Fruit fly (Drosophila melanogaster) whole organism, wandering third instar larva: Measurements from ENCODE around the gene TfIIEbeta.

Experiments
- Abd-B ChIP-seq: fragments of >200 bp; optimal IDR thresholded peaks from 2 replicates; lab custom pipeline; 2017; ENCODE audit warnings: missing biosample characterization, missing genetic modification characterization
- CG32264 ChIP-seq: fragments of 200-800 bp; sonication (Bioruptor generic); optimal IDR thresholded peaks from 2 replicates; lab custom pipeline; 2016; ENCODE audit warnings: missing biosample characterization, missing genetic modification characterization
- CG9705 ChIP-seq: fragments of 200-800 bp; sonication (Bioruptor generic); optimal IDR thresholded peaks from 2 replicates; lab custom pipeline; 2018; ENCODE audit warnings: missing biosample characterization, mild to moderate bottlenecking, missing genetic modification characterization
- CrebA ChIP-seq: fragments of 200-800 bp; sonication (Bioruptor generic); optimal IDR thresholded peaks from 2 replicates; lab custom pipeline; 2016; ENCODE audit warnings: missing biosample characterization, mild to moderate bottlenecking, missing genetic modification characterization, borderline replicate concordance
- Dfd ChIP-seq: fragments of >200 bp; optimal IDR thresholded peaks from 2 replicates; lab custom pipeline; 2017; ENCODE audit warnings: missing biosample characterization, missing genetic modification characterization
- Dif ChIP-seq: fragments of 200-275, 200-300 bp; sonication (Bioruptor generic); optimal IDR thresholded peaks from 2 replicates; lab custom pipeline; 2018; ENCODE audit warnings: missing biosample characterization, missing genetic modification characterization; ENCODE audit not compliant: partially characterized antibody
- GATAd ChIP-seq: sonication (Bioruptor generic); optimal IDR thresholded peaks from 2 replicates; lab custom pipeline; 2016; ENCODE audit warnings: missing biosample characterization, missing genetic modification characterization
- HLH106 ChIP-seq: fragments of 200-800 bp; optimal IDR thresholded peaks from 3 replicates; lab custom pipeline; 2019; ENCODE audit warnings: missing biosample characterization, mild to moderate bottlenecking, missing genetic modification characterization, moderate library complexity
- Hnf4 ChIP-seq: fragments of 200-800 bp; sonication (Bioruptor generic); optimal IDR thresholded peaks from 2 replicates; lab custom pipeline; 2016; ENCODE audit warnings: missing biosample characterization, mild to moderate bottlenecking, missing genetic modification characterization
- Hr78 ChIP-seq: fragments of >200 bp; optimal IDR thresholded peaks from 2 replicates; lab custom pipeline; 2017; ENCODE audit warnings: missing biosample characterization, missing genetic modification characterization
- Hr83 ChIP-seq: fragments of 200-300 bp; sonication (Bioruptor generic); optimal IDR thresholded peaks from 2 replicates; lab custom pipeline; 2016; ENCODE audit warnings: missing biosample characterization, mild to moderate bottlenecking, missing genetic modification characterization, moderate library complexity; ENCODE audit not compliant: poor library complexity, severe bottlenecking
- Jra ChIP-seq: sonication (Bioruptor generic); optimal IDR thresholded peaks from 2 replicates; lab custom pipeline; 2016; ENCODE audit warnings: missing biosample characterization, missing genetic modification characterization
- Mio ChIP-seq: sonication (Bioruptor generic); optimal IDR thresholded peaks from 2 replicates; lab custom pipeline; 2016; ENCODE audit warnings: missing biosample characterization, missing genetic modification characterization
- Myc ChIP-seq: fragments of >200 bp; optimal IDR thresholded peaks from 2 replicates; lab custom pipeline; 2017
- N ChIP-seq: fragments of >200 bp; optimal IDR thresholded peaks from 2 replicates; lab custom pipeline; 2018; ENCODE audit warnings: missing biosample characterization, missing external identifiers, missing genetic modification characterization
- OdsH ChIP-seq: fragments of 200-800 bp; sonication (Bioruptor generic); optimal IDR thresholded peaks from 2 replicates; lab custom pipeline; 2016; ENCODE audit warnings: missing biosample characterization, mild to moderate bottlenecking, missing genetic modification characterization
- Rel ChIP-seq, 2 experiments: fragments of 200-800 bp; sonication (Bioruptor generic) in 1 of 2; optimal IDR thresholded peaks; 2 replicates in 1 of 2; 3 replicates in 1 of 2; lab custom pipeline; 2016 to 2019; ENCODE audit warnings: mild to moderate bottlenecking in 2 of 2, missing biosample characterization in 2 of 2, missing genetic modification characterization in 2 of 2, moderate library complexity in 1 of 2
- Sp1 ChIP-seq: fragments of 200-800 bp; sonication (Bioruptor generic); optimal IDR thresholded peaks from 3 replicates; lab custom pipeline; 2019; ENCODE audit warnings: missing biosample characterization, mild to moderate bottlenecking, missing genetic modification characterization, moderate library complexity
- Vsx2 ChIP-seq: fragments of 200-300, 225-300 bp; sonication (Bioruptor generic); optimal IDR thresholded peaks from 2 replicates; lab custom pipeline; 2018; ENCODE audit warnings: missing biosample characterization, missing genetic modification characterization; ENCODE audit not compliant: partially characterized antibody
- br ChIP-seq: fragments of 200-800 bp; sonication (Bioruptor generic); optimal IDR thresholded peaks from 2 replicates; lab custom pipeline; 2016; ENCODE audit warnings: missing biosample characterization, missing genetic modification characterization
- brk ChIP-seq: fragments of 200-800 bp; sonication (Bioruptor generic); optimal IDR thresholded peaks from 2 replicates; lab custom pipeline; 2016; ENCODE audit warnings: missing biosample characterization, mild to moderate bottlenecking, missing genetic modification characterization
- dl ChIP-seq, 2 experiments: fragments of 175-275, 200-275 bp in 1 of 2; fragments of 200-275 bp in 1 of 2; sonication (Bioruptor generic); optimal IDR thresholded peaks; lab custom pipeline; 2018; ENCODE audit warnings: mild to moderate bottlenecking in 2 of 2, missing biosample characterization in 2 of 2, missing genetic modification characterization in 2 of 2, moderate library complexity in 2 of 2; ENCODE audit not compliant: partially characterized antibody in 2 of 2, insufficient read depth in 1 of 2
- dmrt93B ChIP-seq: fragments of 200-800 bp; sonication (Bioruptor generic); optimal IDR thresholded peaks from 2 replicates; lab custom pipeline; 2018; ENCODE audit warnings: missing biosample characterization, mild to moderate bottlenecking, missing genetic modification characterization
- dsf ChIP-seq: sonication (Bioruptor generic); optimal IDR thresholded peaks from 2 replicates; lab custom pipeline; 2016; ENCODE audit warnings: missing biosample characterization, missing genetic modification characterization, borderline replicate concordance
- ey ChIP-seq: fragments of 200-800 bp; sonication (Bioruptor generic); optimal IDR thresholded peaks from 2 replicates; lab custom pipeline; 2016; ENCODE audit warnings: missing biosample characterization, missing genetic modification characterization
- foxo ChIP-seq, 2 experiments: fragments of 200-800 bp; sonication (Bioruptor generic); optimal IDR thresholded peaks; 2 replicates in 1 of 2; 3 replicates in 1 of 2; lab custom pipeline; 2016 to 2017; ENCODE audit warnings: missing biosample characterization in 2 of 2, missing genetic modification characterization in 2 of 2
- fru ChIP-seq: fragments of 200-800 bp; sonication (Bioruptor generic); optimal IDR thresholded peaks from 3 replicates; lab custom pipeline; 2016; ENCODE audit warnings: missing biosample characterization, mild to moderate bottlenecking, missing genetic modification characterization
- h ChIP-seq: fragments of 200-800 bp; sonication (Bioruptor generic); optimal IDR thresholded peaks from 3 replicates; lab custom pipeline; 2016; ENCODE audit warnings: missing biosample characterization, mild to moderate bottlenecking, missing genetic modification characterization
- jim ChIP-seq: fragments of 175-275, 200-325 bp; sonication (Bioruptor generic); optimal IDR thresholded peaks from 2 replicates; lab custom pipeline; 2016; ENCODE audit warnings: missing biosample characterization, mild to moderate bottlenecking, missing genetic modification characterization
- lola ChIP-seq: fragments of >200 bp; optimal IDR thresholded peaks from 2 replicates; lab custom pipeline; 2017; ENCODE audit warnings: missing biosample characterization, missing genetic modification characterization
- pan ChIP-seq: fragments of >200 bp; optimal IDR thresholded peaks from 2 replicates; lab custom pipeline; 2017
- psq ChIP-seq: fragments of 200-800 bp; sonication (Bioruptor generic); optimal IDR thresholded peaks from 3 replicates; lab custom pipeline; 2017; ENCODE audit warnings: missing biosample characterization, mild to moderate bottlenecking, missing genetic modification characterization, moderate library complexity
- rgr ChIP-seq: fragments of 200-800 bp; sonication (Bioruptor generic); optimal IDR thresholded peaks from 3 replicates; lab custom pipeline; 2016; ENCODE audit warnings: missing biosample characterization, mild to moderate bottlenecking, missing genetic modification characterization
- sage ChIP-seq: fragments of 200-800 bp; sonication (Bioruptor generic); optimal IDR thresholded peaks from 2 replicates; lab custom pipeline; 2016; ENCODE audit warnings: missing biosample characterization, mild to moderate bottlenecking, missing genetic modification characterization
- sv ChIP-seq: fragments of 200-800 bp; sonication (Bioruptor generic); optimal IDR thresholded peaks from 3 replicates; lab custom pipeline; 2016; ENCODE audit warnings: missing biosample characterization, missing genetic modification characterization
- tai ChIP-seq: sonication (Bioruptor generic); optimal IDR thresholded peaks from 2 replicates; lab custom pipeline; 2016; ENCODE audit warnings: missing biosample characterization, missing genetic modification characterization
- usp ChIP-seq: fragments of >200 bp; optimal IDR thresholded peaks from 2 replicates; lab custom pipeline; 2017; ENCODE audit warnings: missing biosample characterization, missing genetic modification characterization
- woc ChIP-seq: sonication (Bioruptor generic); optimal IDR thresholded peaks from 2 replicates; lab custom pipeline; 2016; ENCODE audit warnings: missing biosample characterization, mild to moderate bottlenecking, missing genetic modification characterization

The TfIIEbeta gene

dm6 chr3L:4262384-4262783 lies 24.5 kb upstream of the TfIIEbeta start, which contains the start of the genes CG11586 and VhaM9.7-a:
Gene CG11586 (minus strand): TSS chr3L:4262470.
Gene VhaM9.7-a (plus strand): TSS chr3L:4262705.
- no peak for TF ChIP-seq Mio (GFP tag; lab: Kevin White, UChicago)
- no peak for TF ChIP-seq GATAd (GFP tag; lab: Kevin White, UChicago)
- TF ChIP-seq sv (GFP tag; lab: Kevin White, UChicago), result no peak
- no peak for TF ChIP-seq Hr83 (GFP tag; lab: Kevin White, UChicago)
- TF ChIP-seq jim (GFP tag; lab: Kevin White, UChicago), result no peak
- TF ChIP-seq ey (GFP tag; lab: Kevin White, UChicago), result no peak
- TF ChIP-seq CrebA (GFP tag; lab: Kevin White, UChicago), result no peak
- no peak for TF ChIP-seq fru (GFP tag; lab: Kevin White, UChicago)
- no peak for TF ChIP-seq usp (GFP tag; lab: Kevin White, UChicago)
- no peak for TF ChIP-seq CG32264
- no peak for TF ChIP-seq Myc (lab: Kevin White, UChicago)
- TF ChIP-seq N, result no peak
- peak; percentile 9 for TF ChIP-seq h (GFP tag; lab: Kevin White, UChicago)
- no peak for TF ChIP-seq Dif (GFP tag; lab: Kevin White, UChicago)
- TF ChIP-seq br (GFP tag; lab: Kevin White, UChicago), result no peak
- no peak for TF ChIP-seq lola
- TF ChIP-seq rgr (GFP tag; lab: Kevin White, UChicago), result peak; percentile 18
- no peak for TF ChIP-seq Vsx2
- TF ChIP-seq Rel (GFP tag; optimal IDR thresholded peaks at IDR 0.05; lab: Kevin White, UChicago), result no peak
- no peak for TF ChIP-seq Rel (tag; optimal IDR thresholded peaks at IDR 0.05; lab: Kevin White, UChicago)
- peak; percentile 4 for TF ChIP-seq psq (GFP tag; lab: Kevin White, UChicago)
- no peak for TF ChIP-seq woc (GFP tag; lab: Kevin White, UChicago)
- peak in 1 of 2 experiments; percentile 21 for TF ChIP-seq foxo (GFP tag; optimal IDR thresholded peaks at IDR 0.05; lab: Kevin White, UChicago)
- TF ChIP-seq HLH106 (tag; lab: Kevin White, UChicago), result no peak
- peak; percentile 1 for TF ChIP-seq OdsH (GFP tag; lab: Kevin White, UChicago)
- no peak for TF ChIP-seq sage (GFP tag; lab: Kevin White, UChicago)
- TF ChIP-seq pan (lab: Kevin White, UChicago), result no peak
- TF ChIP-seq tai (GFP tag; lab: Kevin White, UChicago), result no peak
- TF ChIP-seq brk (GFP tag; lab: Kevin White, UChicago), result no peak
- TF ChIP-seq Hr78 (GFP tag; lab: Kevin White, UChicago), result no peak
- TF ChIP-seq CG9705 (GFP tag; lab: Kevin White, UChicago), result no peak
- no peak for TF ChIP-seq Sp1 (GFP tag; lab: Kevin White, UChicago)
- no peak for TF ChIP-seq dmrt93B (GFP tag; lab: Kevin White, UChicago)
- TF ChIP-seq Jra, result peak; percentile 4
- TF ChIP-seq dsf (GFP tag; lab: Kevin White, UChicago), result no peak
- TF ChIP-seq Abd-B (GFP tag; lab: Kevin White, UChicago), result no peak
- no peak for TF ChIP-seq Hnf4 (GFP tag; lab: Kevin White, UChicago)
- TF ChIP-seq Dfd (GFP tag; lab: Kevin White, UChicago), result no peak
- TF ChIP-seq dl (GFP tag; optimal IDR thresholded peaks at IDR 0.05; lab: Kevin White, UChicago; ENCODE audit: insufficient read depth in 1 of 2, partially characterized antibody in 2 of 2), result no peak

dm6 chr3L:4263502-4263901 lies 23.3 kb upstream of the TfIIEbeta start, which contains the start of gene CG1273:
Gene CG1273 (plus strand): TSS chr3L:4263719.
- no peak for TF ChIP-seq Vsx2
- TF ChIP-seq foxo (GFP tag; optimal IDR thresholded peaks at IDR 0.05; lab: Kevin White, UChicago), result no peak
- no peak for TF ChIP-seq Dfd (GFP tag; lab: Kevin White, UChicago)
- no peak for TF ChIP-seq dmrt93B (GFP tag; lab: Kevin White, UChicago)
- no peak for TF ChIP-seq Mio (GFP tag; lab: Kevin White, UChicago)
- no peak for TF ChIP-seq psq (GFP tag; lab: Kevin White, UChicago)
- no peak for TF ChIP-seq Hr83 (GFP tag; lab: Kevin White, UChicago)
- TF ChIP-seq Rel (GFP tag; optimal IDR thresholded peaks at IDR 0.05; lab: Kevin White, UChicago), result no peak
- no peak for TF ChIP-seq Rel (tag; optimal IDR thresholded peaks at IDR 0.05; lab: Kevin White, UChicago)
- no peak for TF ChIP-seq Dif (GFP tag; lab: Kevin White, UChicago)
